Worm (Caenorhabditis elegans) whole organism, early embryonic: ENCODE data around the gene tsp-12.

Experiments
- ama-1 ChIP-seq: fragments of 150-350 bp; optimal IDR thresholded peaks from 2 replicates; lab custom pipeline; 2014
- ceh-13 ChIP-seq: fragments of 200-800 bp; sonication (Bioruptor generic); optimal IDR thresholded peaks from 2 replicates; lab custom pipeline; 2018; ENCODE audit warnings: mild to moderate bottlenecking, missing genetic modification characterization, missing compliant biosample characterization
- ceh-36 ChIP-seq: sonication (generic microtip); optimal IDR thresholded peaks from 2 replicates; lab custom pipeline; 2016; ENCODE audit warnings: missing genetic modification characterization, inconsistent platforms, missing compliant biosample characterization
- ets-7 ChIP-seq: sonication (generic microtip); optimal IDR thresholded peaks from 2 replicates; lab custom pipeline; 2016; ENCODE audit warnings: missing genotype, missing genetic modification characterization, missing compliant biosample characterization
- flt-1 ChIP-seq: fragments of 200-800 bp; sonication (Bioruptor generic); IDR thresholded peaks from 2 replicates; pipeline ENCODE4 v1.3.6; 2022; ENCODE audit warnings: missing genetic modification characterization, missing compliant biosample characterization
- tbx-11 ChIP-seq: fragments of 200-800 bp; sonication (Bioruptor generic); IDR thresholded peaks from 2 replicates; pipeline ENCODE4 v1.3.6; 2022; ENCODE audit warnings: missing genetic modification characterization, missing compliant biosample characterization
- tbx-37 ChIP-seq: fragments of 200-800 bp; sonication (Bioruptor generic); conservative IDR thresholded peaks from 2 replicates; pipeline ENCODE4 v1.3.6; 2022; ENCODE audit warnings: missing genetic modification reagents, missing genetic modification characterization, missing compliant biosample characterization
- tra-4 ChIP-seq: sonication (generic microtip); optimal IDR thresholded peaks from 2 replicates; lab custom pipeline; 2017; ENCODE audit warnings: missing genetic modification characterization, missing compliant biosample characterization

- TF ChIP-seq tbx-37 (GFP tag; lab: Robert Waterston, UW) (no peak), tbx-11 (GFP tag; lab: Robert Waterston, UW) (no peak), ceh-36 (tag; lab: Kevin White, UChicago) (no peak), flt-1 (no peak), ama-1 (no peak), tra-4 (tag; lab: Kevin White, UChicago) (no peak), ets-7 (tag; lab: Kevin White, UChicago) (no peak), ceh-13 (no peak)
Observed at ce11 chrIV:10188505-10188904, 38.1 kb upstream of the tsp-12 start.
